Worm (Caenorhabditis elegans) whole organism, late embryonic: ENCODE measurements around the gene mrt-2.

Experiments
- F13H6.1 ChIP-seq: sonication (generic microtip); optimal IDR thresholded peaks from 2 replicates; lab custom pipeline; 2016; ENCODE audit warnings: missing genetic modification characterization, missing compliant biosample characterization
- ama-1 ChIP-seq: fragments of 150-350 bp; optimal IDR thresholded peaks from 2 replicates; lab custom pipeline; 2014
- ceh-9 ChIP-seq: sonication (generic microtip); optimal IDR thresholded peaks from 2 replicates; lab custom pipeline; 2016; ENCODE audit warnings: mild to moderate bottlenecking, missing genetic modification characterization, inconsistent platforms, missing compliant biosample characterization
- fkh-10 ChIP-seq: fragments of 150-350 bp; optimal IDR thresholded peaks from 2 replicates; lab custom pipeline; 2014; ENCODE audit warnings: missing biosample characterization, missing genetic modification reagents, missing genetic modification characterization
- nfya-1 ChIP-seq: sonication (generic microtip); optimal IDR thresholded peaks from 2 replicates; lab custom pipeline; 2017; ENCODE audit warnings: missing genetic modification characterization, mild to moderate bottlenecking, missing compliant biosample characterization, antibody characterized with exemption, moderate library complexity
- nhr-11 ChIP-seq: fragments of 150-350 bp; optimal IDR thresholded peaks from 2 replicates; lab custom pipeline; 2014; ENCODE audit warnings: missing biosample characterization, missing genetic modification characterization
- pqm-1 ChIP-seq: sonication (generic microtip); optimal IDR thresholded peaks from 2 replicates; lab custom pipeline; 2016; ENCODE audit warnings: missing genetic modification characterization, missing compliant biosample characterization
- sox-2 ChIP-seq: fragments of 200-800 bp; sonication (Bioruptor generic); IDR thresholded peaks from 2 replicates; pipeline ENCODE4 v1.3.6; 2022; ENCODE audit warnings: missing genetic modification reagents, missing genetic modification characterization, missing compliant biosample characterization

DNA sequence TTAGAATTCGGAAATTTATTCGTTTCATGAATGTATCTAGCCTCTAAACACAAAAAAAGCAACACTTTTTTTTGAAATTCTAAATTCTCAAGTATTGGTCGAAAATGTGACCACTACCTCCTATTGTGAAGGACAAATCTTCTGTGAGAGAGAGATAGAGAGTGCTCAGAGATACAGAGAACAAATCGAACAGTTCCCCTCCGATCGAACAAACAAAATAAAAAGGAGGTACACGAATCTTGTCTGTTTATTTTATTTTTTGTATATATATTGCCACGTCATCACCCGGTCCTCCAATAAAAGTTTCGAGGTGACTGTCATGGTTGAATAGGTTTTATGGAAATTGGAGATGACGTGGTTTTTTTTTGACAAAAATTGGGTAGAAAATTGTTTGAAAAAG lies 5.7 kb upstream of the mrt-2 start:
- TF ChIP-seq fkh-10 (no peak), nhr-11 (tag; lab: Kevin White, UChicago) (no peak), ama-1 (no peak), nfya-1 (tag; lab: Kevin White, UChicago) (no peak), F13H6.1 (tag; lab: Kevin White, UChicago) (no peak), ceh-9 (tag; lab: Kevin White, UChicago) (no peak), sox-2 (no peak), pqm-1 (no peak)
